Worm (Caenorhabditis elegans): ENCODE results near the gene Y2H9A.4.

Y2H9A.4 gene

ce11 chrV:13417513-13417912 lies 28.2 kb upstream of the Y2H9A.4 start, which contains the start of gene F53F1.6:
Gene F53F1.6 (minus strand): TSS chrV:13417613.
- TF ChIP-seq elt-2 (tag; optimal IDR thresholded peaks at IDR 0.05) (no peak), nhr-12 (tag; optimal IDR thresholded peaks at IDR 0.05) (no peak), egl-27 (tag; optimal IDR thresholded peaks at IDR 0.05) (no peak), zag-1 (tag; optimal IDR thresholded peaks at IDR 0.05) (no peak), nhr-77 (tag; optimal IDR thresholded peaks at IDR 0.05) (no peak), ZK546.5 (tag; optimal IDR thresholded peaks at IDR 0.05) (no peak), lin-15B (tag; optimal IDR thresholded peaks at IDR 0.05) (no peak), ztf-4 (tag; optimal IDR thresholded peaks at IDR 0.05) (no peak), pha-4 (tag; optimal IDR thresholded peaks at IDR 0.05) (no peak), eor-1 (tag; optimal IDR thresholded peaks at IDR 0.05) (no peak), snpc-4 (tag; optimal IDR thresholded peaks at IDR 0.05) (no peak), mml-1 (tag; optimal IDR thresholded peaks at IDR 0.05) (no peak), nhr-76 (tag; optimal IDR thresholded peaks at IDR 0.05) (no peak), elt-1 (tag; optimal IDR thresholded peaks at IDR 0.05) (no peak), lin-39 (tag; optimal IDR thresholded peaks at IDR 0.05) (no peak), nhr-11 (tag; optimal IDR thresholded peaks at IDR 0.05) (no peak)

- TF ChIP-seq nhr-77 (tag; optimal IDR thresholded peaks at IDR 0.05) (no peak), nhr-67 (tag; optimal IDR thresholded peaks at IDR 0.05) (no peak), nhr-11 (tag; optimal IDR thresholded peaks at IDR 0.05) (no peak), skn-1 (tag; optimal IDR thresholded peaks at IDR 0.05) (no peak)
Measured at ce11 chrV:13420640-13421039, 25.1 kb upstream of the Y2H9A.4 start, which contains the start of gene srv-8. Gene srv-8 (minus strand): TSS chrV:13420740.

- TF ChIP-seq jun-1 (tag; optimal IDR thresholded peaks at IDR 0.05), result peak; percentile 18
- no peak for TF ChIP-seq elt-3 (tag; optimal IDR thresholded peaks at IDR 0.05)
- TF ChIP-seq elt-2 (tag; optimal IDR thresholded peaks at IDR 0.05), result peak; percentile 91
- peak; percentile 96 for TF ChIP-seq pqm-1 (tag; optimal IDR thresholded peaks at IDR 0.05)
- no peak for TF ChIP-seq ama-1 (optimal IDR thresholded peaks at IDR 0.05)
Measured at ce11 chrV:13421697-13422096, 24.0 kb upstream of the Y2H9A.4 start.

ce11 chrV:13423045-13423444 lies 22.7 kb upstream of the Y2H9A.4 start, which contains the start of gene srv-9:
Gene srv-9 (minus strand): TSS chrV:13423145.
- TF ChIP-seq nhr-23 (tag; optimal IDR thresholded peaks at IDR 0.05) (no peak), nhr-25 (tag; optimal IDR thresholded peaks at IDR 0.05) (no peak), ceh-28 (tag; optimal IDR thresholded peaks at IDR 0.05) (no peak), ztf-4 (tag; optimal IDR thresholded peaks at IDR 0.05) (no peak), elt-3 (tag; optimal IDR thresholded peaks at IDR 0.05) (no peak)

- TF ChIP-seq eor-1 (tag; optimal IDR thresholded peaks at IDR 0.05), result no peak
- TF ChIP-seq ceh-9 (tag; optimal IDR thresholded peaks at IDR 0.05), result no peak
- no peak for TF ChIP-seq daf-12 (tag; optimal IDR thresholded peaks at IDR 0.05)
- no peak for TF ChIP-seq egl-5 (tag; optimal IDR thresholded peaks at IDR 0.05)
- no peak for TF ChIP-seq ztf-4 (tag; optimal IDR thresholded peaks at IDR 0.05)
- TF ChIP-seq nhr-237 (tag; optimal IDR thresholded peaks at IDR 0.05), result no peak
- TF ChIP-seq nhr-77 (tag; optimal IDR thresholded peaks at IDR 0.05), result no peak
- TF ChIP-seq aly-2 (tag; optimal IDR thresholded peaks at IDR 0.05), result no peak
Measured at ce11 chrV:13423608-13424007, 22.1 kb upstream of the Y2H9A.4 start, which contains the start of gene srv-10. Gene srv-10 (plus strand): TSS chrV:13423908.

- TF ChIP-seq fkh-10 (GFP tag; optimal IDR thresholded peaks at IDR 0.05), result no peak
- TF ChIP-seq zag-1 (tag; optimal IDR thresholded peaks at IDR 0.05), result no peak
- no peak for TF ChIP-seq ceh-28 (tag; optimal IDR thresholded peaks at IDR 0.05)
- no peak for TF ChIP-seq nhr-77 (tag; optimal IDR thresholded peaks at IDR 0.05)
- no peak for TF ChIP-seq fos-1 (tag; optimal IDR thresholded peaks at IDR 0.05)
- no peak for TF ChIP-seq sea-2 (GFP tag; optimal IDR thresholded peaks at IDR 0.05)
- TF ChIP-seq egl-5 (tag; optimal IDR thresholded peaks at IDR 0.05), result no peak
- no peak for TF ChIP-seq mdl-1 (tag; optimal IDR thresholded peaks at IDR 0.05)
- no peak for TF ChIP-seq ama-1 (optimal IDR thresholded peaks at IDR 0.05)
- no peak for TF ChIP-seq ceh-82 (tag; optimal IDR thresholded peaks at IDR 0.05)
- no peak for TF ChIP-seq ZK546.5 (tag; optimal IDR thresholded peaks at IDR 0.05)
- TF ChIP-seq R02D3.7 (tag; optimal IDR thresholded peaks at IDR 0.05), result no peak
- no peak for TF ChIP-seq elt-1 (tag; optimal IDR thresholded peaks at IDR 0.05)
- TF ChIP-seq lsy-12 (tag; optimal IDR thresholded peaks at IDR 0.05), result no peak
- TF ChIP-seq unc-39 (tag; optimal IDR thresholded peaks at IDR 0.05), result no peak
- no peak for TF ChIP-seq nhr-28 (tag; optimal IDR thresholded peaks at IDR 0.05)
- no peak for TF ChIP-seq tbx-2 (tag; optimal IDR thresholded peaks at IDR 0.05)
- TF ChIP-seq mml-1 (tag; optimal IDR thresholded peaks at IDR 0.05), result no peak
- no peak for TF ChIP-seq pha-4 (tag; optimal IDR thresholded peaks at IDR 0.05)
- TF ChIP-seq pqm-1 (tag; optimal IDR thresholded peaks at IDR 0.05), result no peak
Measured at ce11 chrV:13426764-13427163, 18.9 kb upstream of the Y2H9A.4 start, which contains the start of gene srd-18. Gene srd-18 (minus strand): TSS chrV:13426864.

All from whole organism, L3 larva.